Worm (Caenorhabditis elegans) whole organism, L1 larva: Measurements from ENCODE around the gene K02A6.4.

ENCODE experiments used
- C16A3.4 ChIP-seq: fragments of 150-350 bp; optimal IDR thresholded peaks from 2 replicates; lab custom pipeline; 2014; ENCODE audit warnings: missing biosample characterization, missing genetic modification characterization
- C34B4.2 ChIP-seq: sonication (generic microtip); optimal IDR thresholded peaks from 2 replicates; lab custom pipeline; 2017; ENCODE audit warnings: mild to moderate bottlenecking, missing genetic modification characterization, missing compliant biosample characterization
- F16B12.6 ChIP-seq: fragments of 150-350 bp; optimal IDR thresholded peaks from 2 replicates; lab custom pipeline; 2014; ENCODE audit warnings: missing biosample characterization, missing genetic modification characterization
- aha-1 ChIP-seq: fragments of 150-350 bp; optimal IDR thresholded peaks from 2 replicates; lab custom pipeline; 2014; ENCODE audit warnings: missing biosample characterization, missing genetic modification characterization
- alr-1 ChIP-seq: fragments of 200-800 bp; sonication (Bioruptor generic); optimal IDR thresholded peaks from 2 replicates; lab custom pipeline; 2018; ENCODE audit warnings: borderline replicate concordance, mild to moderate bottlenecking, missing genetic modification characterization, missing compliant biosample characterization
- blmp-1 ChIP-seq: fragments of 150-350 bp; optimal IDR thresholded peaks from 2 replicates; lab custom pipeline; 2014; ENCODE audit warnings: missing biosample characterization, missing genetic modification characterization
- ceh-88 ChIP-seq: fragments of 200-800 bp; sonication (Bioruptor generic); IDR thresholded peaks from 2 replicates; pipeline ENCODE4 v1.3.6; 2022; ENCODE audit warnings: missing genetic modification characterization, missing compliant biosample characterization
- ceh-90 ChIP-seq: sonication (generic microtip); optimal IDR thresholded peaks from 2 replicates; lab custom pipeline; 2016; ENCODE audit warnings: missing genetic modification characterization, missing compliant biosample characterization
- ces-1 ChIP-seq: fragments of 150-350 bp; optimal IDR thresholded peaks from 2 replicates; lab custom pipeline; 2014; ENCODE audit warnings: missing biosample characterization, missing genetic modification reagents, missing genetic modification characterization
- dsc-1 ChIP-seq: sonication (generic microtip); optimal IDR thresholded peaks from 2 replicates; lab custom pipeline; 2016; ENCODE audit warnings: mild to moderate bottlenecking, missing genetic modification characterization, missing compliant biosample characterization
- efl-1 ChIP-seq, 4 experiments: fragments of 150-350 bp; optimal IDR thresholded peaks in 3 of 4; peaks in 1 of 4; 1 replicate in 1 of 4; 2 replicates in 3 of 4; lab custom pipeline; 2014; ENCODE audit warnings: missing biosample characterization in 2 of 4, missing genetic modification characterization in 2 of 4, missing genetic modification reagents in 2 of 4
- egl-27 ChIP-seq, 2 experiments: fragments of 150-350 bp in 1 of 2; sonication (generic microtip); optimal IDR thresholded peaks; 3 replicates each; lab custom pipeline; 2017 to 2018; ENCODE audit warnings: missing biosample characterization in 2 of 2, missing genetic modification characterization in 2 of 2, missing genetic modification reagents in 2 of 2
- elt-2 ChIP-seq: sonication (generic microtip); optimal IDR thresholded peaks from 2 replicates; lab custom pipeline; 2016; ENCODE audit warnings: missing genetic modification characterization, mild to moderate bottlenecking, inconsistent platforms, missing compliant biosample characterization, missing genetic modification reagents
- elt-3 ChIP-seq, 6 experiments: fragments of 150-350 bp in 1 of 6; sonication (generic microtip); optimal IDR thresholded peaks; 2 replicates each; lab custom pipeline; 2017 to 2018; ENCODE audit warnings: missing biosample characterization in 6 of 6, missing genetic modification characterization in 6 of 6, inconsistent platforms in 1 of 6
- fkh-10 ChIP-seq: sonication (generic microtip); optimal IDR thresholded peaks from 2 replicates; lab custom pipeline; 2017; ENCODE audit warnings: missing biosample characterization, missing genetic modification reagents, missing genetic modification characterization
- fkh-4 ChIP-seq: sonication (generic microtip); optimal IDR thresholded peaks from 2 replicates; lab custom pipeline; 2016; ENCODE audit warnings: missing compliant biosample characterization, missing genetic modification characterization, borderline replicate concordance
- fkh-8 ChIP-seq: sonication (generic microtip); optimal IDR thresholded peaks from 2 replicates; lab custom pipeline; 2016; ENCODE audit warnings: mild to moderate bottlenecking, missing genetic modification characterization, missing compliant biosample characterization
- fos-1 ChIP-seq: fragments of 150-350 bp; optimal IDR thresholded peaks from 2 replicates; lab custom pipeline; 2014; ENCODE audit warnings: missing biosample characterization, missing genetic modification characterization
- grh-1 ChIP-seq: fragments of 200-800 bp; sonication (Bioruptor generic); IDR thresholded peaks from 2 replicates; pipeline ENCODE4 v1.3.6; 2022; ENCODE audit warnings: missing genetic modification reagents, missing genetic modification characterization, missing compliant biosample characterization
- hlh-17 ChIP-seq: fragments of 200-800 bp; sonication (Bioruptor generic); optimal IDR thresholded peaks from 2 replicates; lab custom pipeline; 2018; ENCODE audit warnings: missing genetic modification characterization, mild to moderate bottlenecking, missing compliant biosample characterization, moderate library complexity, borderline replicate concordance
- hpl-2 ChIP-seq: fragments of 150-350 bp; optimal IDR thresholded peaks from 2 replicates; lab custom pipeline; 2014; ENCODE audit warnings: missing biosample characterization, missing genetic modification reagents, missing genetic modification characterization
- jun-1 ChIP-seq: fragments of 150-350 bp; optimal IDR thresholded peaks from 2 replicates; lab custom pipeline; 2014; ENCODE audit warnings: missing biosample characterization, missing genetic modification reagents, missing genetic modification characterization
- lin-14 ChIP-seq: fragments of 200-800 bp; sonication (Bioruptor generic); optimal IDR thresholded peaks from 2 replicates; lab custom pipeline; 2018; ENCODE audit warnings: mild to moderate bottlenecking, missing genetic modification characterization, moderate library complexity, missing compliant biosample characterization
- lin-35 ChIP-seq, 2 experiments: fragments of 150-350 bp; optimal IDR thresholded peaks; 2 replicates each; lab custom pipeline; 2014; ENCODE audit warnings: missing biosample characterization in 2 of 2, missing genetic modification characterization in 2 of 2, missing genetic modification reagents in 2 of 2
- lir-3 ChIP-seq: sonication (generic microtip); optimal IDR thresholded peaks from 2 replicates; lab custom pipeline; 2016; ENCODE audit warnings: mild to moderate bottlenecking, missing genetic modification characterization, moderate library complexity, missing compliant biosample characterization; ENCODE audit not compliant: poor library complexity
- mab-9 ChIP-seq: fragments of 200-800 bp; sonication (Bioruptor generic); IDR thresholded peaks from 2 replicates; pipeline ENCODE4 v1.3.6; 2022; ENCODE audit warnings: missing genetic modification reagents, missing genetic modification characterization, missing compliant biosample characterization
- mdl-1 ChIP-seq, 2 experiments: fragments of 150-350 bp; optimal IDR thresholded peaks; 2 replicates each; lab custom pipeline; 2014 to 2017; ENCODE audit warnings: missing biosample characterization in 2 of 2, missing genetic modification characterization in 2 of 2, inconsistent platforms in 1 of 2
- nhr-20 ChIP-seq: sonication (generic microtip); optimal IDR thresholded peaks from 2 replicates; lab custom pipeline; 2016; ENCODE audit warnings: mild to moderate bottlenecking, missing genetic modification characterization, missing compliant biosample characterization
- nhr-237 ChIP-seq: fragments of 150-350 bp; optimal IDR thresholded peaks from 2 replicates; lab custom pipeline; 2014; ENCODE audit warnings: missing biosample characterization, missing genetic modification characterization
- nhr-28 ChIP-seq: fragments of 150-350 bp; optimal IDR thresholded peaks from 2 replicates; lab custom pipeline; 2014; ENCODE audit warnings: missing biosample characterization, missing genetic modification characterization
- nhr-47 ChIP-seq: sonication (generic microtip); optimal IDR thresholded peaks from 2 replicates; lab custom pipeline; 2016; ENCODE audit warnings: mild to moderate bottlenecking, missing genetic modification characterization, moderate library complexity, missing compliant biosample characterization
- nhr-71 ChIP-seq: sonication (generic microtip); optimal IDR thresholded peaks from 2 replicates; lab custom pipeline; 2016; ENCODE audit warnings: mild to moderate bottlenecking, missing genetic modification characterization, moderate library complexity, missing compliant biosample characterization
- nhr-76 ChIP-seq: sonication (generic microtip); optimal IDR thresholded peaks from 2 replicates; lab custom pipeline; 2017; ENCODE audit warnings: missing biosample characterization, missing genetic modification characterization
- nhr-84 ChIP-seq: sonication (generic microtip); optimal IDR thresholded peaks from 2 replicates; lab custom pipeline; 2017; ENCODE audit warnings: missing biosample characterization, missing genetic modification characterization
- nhr-85 ChIP-seq: sonication (generic microtip); peaks from one replicate; lab custom pipeline; 2016; ENCODE audit warnings: missing genetic modification characterization, inconsistent platforms, missing compliant biosample characterization
- nhr-90 ChIP-seq: sonication (generic microtip); optimal IDR thresholded peaks from 2 replicates; lab custom pipeline; 2016; ENCODE audit warnings: mild to moderate bottlenecking, missing genetic modification characterization, missing compliant biosample characterization; ENCODE audit not compliant: poor library complexity
- pag-3 ChIP-seq: sonication (generic microtip); optimal IDR thresholded peaks from 2 replicates; lab custom pipeline; 2017; ENCODE audit warnings: missing genetic modification characterization, mild to moderate bottlenecking, missing compliant biosample characterization, antibody characterized with exemption, borderline replicate concordance; ENCODE audit not compliant: insufficient read depth
- snu-23 ChIP-seq: sonication (generic microtip); optimal IDR thresholded peaks from 2 replicates; lab custom pipeline; 2016; ENCODE audit warnings: missing genetic modification characterization, missing compliant biosample characterization
- sup-37 ChIP-seq: fragments of 200-800 bp; sonication (Bioruptor generic); optimal IDR thresholded peaks from 2 replicates; lab custom pipeline; 2018; ENCODE audit warnings: mild to moderate bottlenecking, missing genetic modification characterization, missing compliant biosample characterization
- swsn-7 ChIP-seq: sonication (generic microtip); optimal IDR thresholded peaks from 2 replicates; lab custom pipeline; 2016; ENCODE audit warnings: missing genetic modification characterization, missing compliant biosample characterization
- unc-98 ChIP-seq: fragments of 200-800 bp; sonication (Bioruptor generic); IDR thresholded peaks from 2 replicates; pipeline ENCODE4 v1.3.6; 2022; ENCODE audit warnings: missing genetic modification characterization, missing compliant biosample characterization
- zip-4 ChIP-seq: fragments of 200-800 bp; sonication (Bioruptor generic); optimal IDR thresholded peaks from 2 replicates; lab custom pipeline; 2018; ENCODE audit warnings: mild to moderate bottlenecking, missing genetic modification characterization, moderate library complexity, missing compliant biosample characterization
- ztf-4 ChIP-seq: fragments of 150-350 bp; optimal IDR thresholded peaks from 2 replicates; lab custom pipeline; 2014; ENCODE audit warnings: missing biosample characterization, missing genetic modification characterization

The K02A6.4 gene

ce11 chrX:8216957-8217356 lies 1.6 kb downstream of the K02A6.4 start:
- TF ChIP-seq ztf-4 (tag; lab: Kevin White, UChicago) (no peak), hlh-17 (GFP tag; lab: Kevin White, UChicago) (no peak), fkh-4 (tag; lab: Kevin White, UChicago) (no peak), nhr-47 (tag; lab: Kevin White, UChicago) (no peak), C16A3.4 (tag; lab: Kevin White, UChicago) (no peak), mab-9 (GFP tag; lab: Robert Waterston, UW) (no peak), unc-98 (GFP tag; lab: Robert Waterston, UW) (no peak)

- no peak for TF ChIP-seq dsc-1 (tag; lab: Kevin White, UChicago)
- no peak for TF ChIP-seq hpl-2
- TF ChIP-seq lir-3: no peak
- TF ChIP-seq nhr-237 (tag; lab: Kevin White, UChicago): no peak
- no peak for TF ChIP-seq nhr-76 (tag; lab: Kevin White, UChicago)
- no peak for TF ChIP-seq ces-1 (GFP tag; lab: Kevin White, UChicago)
- no peak for TF ChIP-seq nhr-71 (tag; lab: Kevin White, UChicago)
Observed at ce11 chrX:8214424-8215115, 4.0 kb downstream of the K02A6.4 start, which contains the start of gene C47D2.1. Gene C47D2.1 (plus strand): TSS chrX:8215065.

- TF ChIP-seq snu-23: peak; percentile 54
- peak; percentile 73 for TF ChIP-seq nhr-85
- TF ChIP-seq nhr-84 (tag; lab: Kevin White, UChicago): no peak
- TF ChIP-seq jun-1 (tag; lab: Kevin White, UChicago): peak; percentile 26
- TF ChIP-seq mdl-1 (tag; optimal IDR thresholded peaks at IDR 0.05; lab: Kevin White, UChicago): peak in 1 of 2 experiments; percentile 69
- TF ChIP-seq mab-9 (GFP tag; lab: Robert Waterston, UW): 0 out of 2 replicates have a peak, but pooled peaks have one; percentile 9
- TF ChIP-seq nhr-20: peak; percentile 60
- no peak for TF ChIP-seq fos-1
- 0 out of 2 replicates have a peak, but pooled peaks have one; percentile 5 for TF ChIP-seq grh-1 (GFP tag; lab: Robert Waterston, UW)
- peak in 1 of 2 experiments; percentile 72 for TF ChIP-seq lin-35 (GFP tag; optimal IDR thresholded peaks at IDR 0.05; lab: Kevin White, UChicago)
- peak; percentile 34 for TF ChIP-seq lin-14
- no peak for TF ChIP-seq unc-98 (GFP tag; lab: Robert Waterston, UW)
- peak in 5 of 6 experiments; percentile 17 to 90 (median 52) for TF ChIP-seq elt-3 (tag; optimal IDR thresholded peaks at IDR 0.05; lab: Kevin White, UChicago)
- no peak for TF ChIP-seq zip-4 (GFP tag; lab: Kevin White, UChicago)
- peak; percentile 68 for TF ChIP-seq nhr-71 (tag; lab: Kevin White, UChicago)
- TF ChIP-seq blmp-1 (tag; lab: Kevin White, UChicago): peak; percentile 56
- TF ChIP-seq elt-2 (tag; lab: Kevin White, UChicago): peak; percentile 87
- TF ChIP-seq pag-3 (tag; lab: Kevin White, UChicago): peak; percentile 50
- no peak for TF ChIP-seq efl-1 (optimal IDR thresholded peaks at IDR 0.05; lab: Kevin White, UChicago)
- TF ChIP-seq efl-1 (GFP tag; optimal IDR thresholded peaks at IDR 0.05 in 1 of 2; lab: Kevin White, UChicago): peak in 1 of 2 experiments; percentile 79
- no peak for TF ChIP-seq fkh-8 (tag; lab: Kevin White, UChicago)
- peak; percentile 46 for TF ChIP-seq nhr-90
- TF ChIP-seq dsc-1 (tag; lab: Kevin White, UChicago): no peak
- TF ChIP-seq sup-37 (GFP tag; lab: Kevin White, UChicago): no peak
- TF ChIP-seq, all 84 proteins: peak for 16
Observed at ce11 chrX:8210999-8211398, 7.6 kb downstream of the K02A6.4 start, which contains the start of gene cdd-1. Gene cdd-1 (minus strand): TSS chrX:8211149.

- TF ChIP-seq grh-1 (GFP tag; lab: Robert Waterston, UW) (no peak), nhr-84 (tag; lab: Kevin White, UChicago) (no peak), ztf-4 (tag; lab: Kevin White, UChicago) (no peak), hpl-2 (no peak), C34B4.2 (tag; lab: Kevin White, UChicago) (no peak), zip-4 (GFP tag; lab: Kevin White, UChicago) (no peak), aha-1 (no peak), fkh-10 (GFP tag; lab: Kevin White, UChicago) (peak; percentile 68), hlh-17 (GFP tag; lab: Kevin White, UChicago) (no peak), F16B12.6 (tag; lab: Kevin White, UChicago) (no peak), swsn-7 (tag; lab: Kevin White, UChicago) (peak; percentile 38), ceh-88 (GFP tag; lab: Robert Waterston, UW) (no peak), egl-27 (tag; optimal IDR thresholded peaks at IDR 0.05; lab: Kevin White, UChicago) (no peak), alr-1 (tag; lab: Kevin White, UChicago) (no peak), nhr-20 (no peak), ceh-90 (tag; lab: Kevin White, UChicago) (no peak), nhr-28 (tag; lab: Kevin White, UChicago) (no peak), jun-1 (tag; lab: Kevin White, UChicago) (no peak)
Observed at ce11 chrX:8205919-8206318, 12.6 kb downstream of the K02A6.4 start.
